Fruit fly (Drosophila melanogaster): Measurements from ENCODE around the gene Elo68beta.

Gene Elo68beta

dm6 chr3L:11113198-11114197 lies 12.0 kb upstream of the Elo68beta start, which contains the start of gene Sod1:
TSS of gene Sod1 (minus strand) at chr3L:11113740.
- TF ChIP-seq psq (optimal IDR thresholded peaks at IDR 0.05) (no peak), insv (optimal IDR thresholded peaks at IDR 0.05) (no peak), Sin3A (optimal IDR thresholded peaks at IDR 0.05) (no peak), ttk (optimal IDR thresholded peaks at IDR 0.05) (no peak), Myc (optimal IDR thresholded peaks at IDR 0.05) (no peak), h (optimal IDR thresholded peaks at IDR 0.05) (no peak)

- no peak for TF ChIP-seq ttk (optimal IDR thresholded peaks at IDR 0.05)
Measured at dm6 chr3L:11112427-11112826, 10.9 kb upstream of the Elo68beta start.

- TF ChIP-seq h (optimal IDR thresholded peaks at IDR 0.05) (no peak), Sin3A (optimal IDR thresholded peaks at IDR 0.05) (no peak), ttk (optimal IDR thresholded peaks at IDR 0.05) (no peak), Myc (optimal IDR thresholded peaks at IDR 0.05) (no peak), psq (optimal IDR thresholded peaks at IDR 0.05) (no peak), insv (optimal IDR thresholded peaks at IDR 0.05) (no peak)
Measured at dm6 chr3L:11109454-11109853, 8.0 kb upstream of the Elo68beta start, which contains the start of the genes CG34012 and emei. TSS of gene CG34012 (minus strand) at chr3L:11109505. TSS of gene emei (plus strand) at chr3L:11109690.

- no peak for TF ChIP-seq h (optimal IDR thresholded peaks at IDR 0.05)
Measured at dm6 chr3L:11107935-11108334, 6.4 kb upstream of the Elo68beta start, which contains the start of gene CG12522. TSS of gene CG12522 (plus strand) at chr3L:11108235.

- TF ChIP-seq Sin3A (optimal IDR thresholded peaks at IDR 0.05), result no peak
- no peak for TF ChIP-seq psq (optimal IDR thresholded peaks at IDR 0.05)
- TF ChIP-seq ttk (optimal IDR thresholded peaks at IDR 0.05), result no peak
- no peak for TF ChIP-seq h (optimal IDR thresholded peaks at IDR 0.05)
- TF ChIP-seq insv (optimal IDR thresholded peaks at IDR 0.05), result no peak
- TF ChIP-seq Myc (optimal IDR thresholded peaks at IDR 0.05), result no peak
Measured at dm6 chr3L:11107432-11107831, 5.9 kb upstream of the Elo68beta start, which contains the start of gene CG32073. TSS of gene CG32073 (minus strand) at chr3L:11107582.

dm6 chr3L:11103773-11104172 lies 2.3 kb upstream of the Elo68beta start, which contains the start of gene CG32071:
TSS of gene CG32071 (minus strand) at chr3L:11103873.
- no peak for TF ChIP-seq h (optimal IDR thresholded peaks at IDR 0.05)
- no peak for TF ChIP-seq Myc (optimal IDR thresholded peaks at IDR 0.05)
- TF ChIP-seq ttk (optimal IDR thresholded peaks at IDR 0.05), result no peak
- TF ChIP-seq psq (optimal IDR thresholded peaks at IDR 0.05), result no peak

dm6 chr3L:11102930-11103329 lies 1.4 kb upstream of the Elo68beta start, which contains the start of gene Elo68alpha:
TSS of gene Elo68alpha (minus strand) at chr3L:11103030.
- TF ChIP-seq Sin3A (optimal IDR thresholded peaks at IDR 0.05) (no peak), insv (optimal IDR thresholded peaks at IDR 0.05) (no peak), psq (optimal IDR thresholded peaks at IDR 0.05) (no peak), h (optimal IDR thresholded peaks at IDR 0.05) (no peak), ttk (optimal IDR thresholded peaks at IDR 0.05) (no peak)

- no peak for TF ChIP-seq Myc (optimal IDR thresholded peaks at IDR 0.05)
- no peak for TF ChIP-seq Sin3A (optimal IDR thresholded peaks at IDR 0.05)
- no peak for TF ChIP-seq ttk (optimal IDR thresholded peaks at IDR 0.05)
- TF ChIP-seq h (optimal IDR thresholded peaks at IDR 0.05), result no peak
- no peak for TF ChIP-seq psq (optimal IDR thresholded peaks at IDR 0.05)
- TF ChIP-seq insv (optimal IDR thresholded peaks at IDR 0.05), result no peak
Measured at dm6 chr3L:11097982-11098663, 3.4 kb downstream of the Elo68beta start, which contains the start of the genes Irbp18 and APP-BP1. TSS of gene Irbp18 (minus strand) at chr3L:11098186. TSS of gene APP-BP1 (plus strand) at chr3L:11098412.

dm6 chr3L:11096195-11096908 lies 5.1 kb downstream of the Elo68beta start, which contains the start of the genes CG46439, Iyd and CG33947:
TSS of gene CG46439 (minus strand) at chr3L:11096245.
TSS of gene Iyd (minus strand) at chr3L:11096245.
TSS of gene CG33947 (plus strand) at chr3L:11096496.
- TF ChIP-seq Myc (optimal IDR thresholded peaks at IDR 0.05), result no peak
- no peak for TF ChIP-seq Sin3A (optimal IDR thresholded peaks at IDR 0.05)
- no peak for TF ChIP-seq h (optimal IDR thresholded peaks at IDR 0.05)
- TF ChIP-seq psq (optimal IDR thresholded peaks at IDR 0.05), result no peak
- TF ChIP-seq ttk (optimal IDR thresholded peaks at IDR 0.05), result no peak
- no peak for TF ChIP-seq insv (optimal IDR thresholded peaks at IDR 0.05)

dm6 chr3L:11094279-11094678 lies 7.2 kb downstream of the Elo68beta start:
- TF ChIP-seq h (optimal IDR thresholded peaks at IDR 0.05), result no peak
- TF ChIP-seq insv (optimal IDR thresholded peaks at IDR 0.05), result no peak
- TF ChIP-seq Myc (optimal IDR thresholded peaks at IDR 0.05), result no peak
- no peak for TF ChIP-seq ttk (optimal IDR thresholded peaks at IDR 0.05)
- no peak for TF ChIP-seq Sin3A (optimal IDR thresholded peaks at IDR 0.05)
- TF ChIP-seq psq (optimal IDR thresholded peaks at IDR 0.05), result no peak

- TF ChIP-seq psq (optimal IDR thresholded peaks at IDR 0.05), result no peak
- no peak for TF ChIP-seq Myc (optimal IDR thresholded peaks at IDR 0.05)
- no peak for TF ChIP-seq insv (optimal IDR thresholded peaks at IDR 0.05)
- no peak for TF ChIP-seq ttk (optimal IDR thresholded peaks at IDR 0.05)
- no peak for TF ChIP-seq Sin3A (optimal IDR thresholded peaks at IDR 0.05)
- no peak for TF ChIP-seq h (optimal IDR thresholded peaks at IDR 0.05)
Measured at dm6 chr3L:11093046-11093520, 8.4 kb downstream of the Elo68beta start, which contains the start of gene JIL-1. TSS of gene JIL-1 (minus strand) at chr3L:11093193.

Data from Kc167 (cell line).